Worm (Caenorhabditis elegans) whole organism, L1 larva: ENCODE measurements around the gene C44H4.6.

ENCODE experiments used
- lin-13 ChIP-seq: fragments of 150-350 bp; optimal IDR thresholded peaks from 2 replicates; lab custom pipeline; 2014; ENCODE audit warnings: missing biosample characterization, missing genetic modification reagents, missing genetic modification characterization
- nhr-90 ChIP-seq: sonication (generic microtip); optimal IDR thresholded peaks from 2 replicates; lab custom pipeline; 2016; ENCODE audit warnings: mild to moderate bottlenecking, missing genetic modification characterization, missing compliant biosample characterization; ENCODE audit not compliant: poor library complexity
- pqm-1 ChIP-seq: sonication (generic microtip); optimal IDR thresholded peaks from 3 replicates; lab custom pipeline; 2017; ENCODE audit warnings: missing biosample characterization, missing genetic modification characterization
- sptf-1 ChIP-seq: fragments of 150-350 bp; optimal IDR thresholded peaks from 2 replicates; lab custom pipeline; 2014; ENCODE audit warnings: missing biosample characterization, missing genetic modification characterization
- sup-37 ChIP-seq: fragments of 200-800 bp; sonication (Bioruptor generic); optimal IDR thresholded peaks from 2 replicates; lab custom pipeline; 2018; ENCODE audit warnings: mild to moderate bottlenecking, missing genetic modification characterization, missing compliant biosample characterization

- TF ChIP-seq nhr-90 (tag; lab: Kevin White, UChicago) (no peak), lin-13 (GFP tag; lab: Kevin White, UChicago) (no peak), pqm-1 (tag; lab: Kevin White, UChicago) (no peak), sptf-1 (tag; lab: Kevin White, UChicago) (no peak), sup-37 (GFP tag; lab: Kevin White, UChicago) (no peak)
Observed at ce11 chrX:14580853-14581252, 18.3 kb downstream of the C44H4.6 start.
